Worm (Caenorhabditis elegans) whole organism, mixed stage, embryonic: ENCODE measurements around the gene str-250.

ENCODE experiments used
- ceh-39 ChIP-seq: fragments of 150-350 bp; optimal IDR thresholded peaks from 2 replicates; lab custom pipeline; 2014; ENCODE audit warnings: missing biosample characterization, missing genetic modification characterization
- ces-1 ChIP-seq: fragments of 150-350 bp; optimal IDR thresholded peaks from 2 replicates; lab custom pipeline; 2014; ENCODE audit warnings: missing biosample characterization, missing genetic modification reagents, missing genetic modification characterization
- elt-3 ChIP-seq: fragments of 150-350 bp; optimal IDR thresholded peaks from 2 replicates; lab custom pipeline; 2014; ENCODE audit warnings: missing biosample characterization, missing genetic modification characterization
- lsy-2 ChIP-seq: fragments of 150-350 bp; optimal IDR thresholded peaks from 2 replicates; lab custom pipeline; 2014; ENCODE audit warnings: missing biosample characterization, missing genetic modification characterization
- unc-39 ChIP-seq: fragments of 150-350 bp; optimal IDR thresholded peaks from 2 replicates; lab custom pipeline; 2014; ENCODE audit warnings: missing biosample characterization, missing genetic modification characterization
- unc-62 ChIP-seq: fragments of 150-350 bp; optimal IDR thresholded peaks from 2 replicates; lab custom pipeline; 2014; ENCODE audit warnings: missing biosample characterization, missing genetic modification reagents, missing genetic modification characterization

DNA sequence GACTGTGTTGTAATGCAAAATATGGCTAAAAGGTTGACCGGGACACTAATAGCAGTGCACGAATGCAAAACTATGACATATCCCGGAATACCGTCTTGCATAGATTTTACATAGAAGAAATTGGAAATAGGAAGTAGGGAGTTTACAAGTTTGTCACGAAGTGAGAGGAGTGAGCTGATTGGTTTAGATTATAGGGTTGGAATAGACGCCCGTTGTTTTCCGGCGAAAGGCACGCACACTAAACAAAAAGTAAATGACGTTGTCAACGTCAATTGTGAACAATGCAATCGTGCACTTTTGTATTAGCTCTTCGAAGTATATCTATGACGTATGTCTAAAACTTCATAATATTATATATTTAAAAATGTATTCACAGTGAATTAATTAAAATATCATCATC lies 42.5 kb downstream of the str-250 start, which contains the start of gene srh-24:
- TF ChIP-seq lsy-2 (tag; lab: Kevin White, UChicago) = no peak
- no peak for TF ChIP-seq ceh-39 (tag; lab: Kevin White, UChicago)
- no peak for TF ChIP-seq unc-39
- TF ChIP-seq unc-62 (GFP tag; lab: Kevin White, UChicago) = no peak
- no peak for TF ChIP-seq elt-3 (tag; lab: Kevin White, UChicago)
- TF ChIP-seq ces-1 (GFP tag; lab: Kevin White, UChicago) = no peak
